Fruit fly (Drosophila melanogaster) Kc167 (cell line): ENCODE measurements around the gene Rab10.

Source experiments
- Sin3A ChIP-seq: fragments of >200 bp; optimal IDR thresholded peaks from 2 replicates; lab custom pipeline; 2018; ENCODE audit warnings: missing external identifiers
- h ChIP-seq: fragments of >200 bp; optimal IDR thresholded peaks from 3 replicates; lab custom pipeline; 2018; ENCODE audit warnings: missing external identifiers
- ttk ChIP-seq: sonication (Bioruptor generic); optimal IDR thresholded peaks from 2 replicates; lab custom pipeline; 2017; ENCODE audit warnings: missing external identifiers

- no peak for TF ChIP-seq ttk (lab: Kevin White, UChicago)
- TF ChIP-seq h (lab: Kevin White, UChicago) = no peak
- no peak for TF ChIP-seq Sin3A
These were observed 535 bp downstream of the Rab10 start for dm6 chrX:20251586-20252160.
